Worm (Caenorhabditis elegans) whole organism, late embryonic: ENCODE data around the gene F15G9.5.

Experiments
- C08G9.2 ChIP-seq: sonication (generic microtip); optimal IDR thresholded peaks from 2 replicates; lab custom pipeline; 2016; ENCODE audit warnings: mild to moderate bottlenecking, missing genetic modification characterization, moderate library complexity, missing compliant biosample characterization
- T23F11.4 ChIP-seq: fragments of 200-800 bp; sonication (Bioruptor generic); optimal IDR thresholded peaks from 2 replicates; lab custom pipeline; 2018; ENCODE audit warnings: mild to moderate bottlenecking, missing genetic modification characterization, missing compliant biosample characterization
- ahr-1 ChIP-seq: sonication (generic microtip); optimal IDR thresholded peaks from 2 replicates; lab custom pipeline; 2016; ENCODE audit warnings: missing genetic modification characterization, missing compliant biosample characterization
- ceh-14 ChIP-seq: sonication (generic microtip); optimal IDR thresholded peaks from 2 replicates; lab custom pipeline; 2016; ENCODE audit warnings: missing genotype, missing genetic modification characterization, missing compliant biosample characterization
- ceh-18 ChIP-seq: sonication (generic microtip); optimal IDR thresholded peaks from 2 replicates; lab custom pipeline; 2016; ENCODE audit warnings: missing genetic modification characterization, missing compliant biosample characterization
- ceh-19 ChIP-seq: fragments of 200-800 bp; sonication (Bioruptor generic); optimal IDR thresholded peaks from 2 replicates; lab custom pipeline; 2018; ENCODE audit warnings: mild to moderate bottlenecking, missing genetic modification characterization, missing compliant biosample characterization
- ceh-22 ChIP-seq: sonication (generic microtip); optimal IDR thresholded peaks from 2 replicates; lab custom pipeline; 2017; ENCODE audit warnings: missing biosample characterization, missing genetic modification characterization
- ceh-30 ChIP-seq: fragments of 150-350 bp; optimal IDR thresholded peaks from 2 replicates; lab custom pipeline; 2014; ENCODE audit warnings: missing biosample characterization, missing genetic modification characterization
- ceh-31 ChIP-seq: sonication (generic microtip); optimal IDR thresholded peaks from 2 replicates; lab custom pipeline; 2016; ENCODE audit warnings: missing genetic modification characterization, missing compliant biosample characterization
- ceh-45 ChIP-seq: fragments of 200-800 bp; sonication (Bioruptor generic); IDR thresholded peaks from 2 replicates; pipeline ENCODE4 v1.3.6; 2022; ENCODE audit warnings: missing genetic modification reagents, missing genetic modification characterization, missing compliant biosample characterization
- ceh-6 ChIP-seq: fragments of 200-800 bp; sonication (Bioruptor generic); optimal IDR thresholded peaks from 2 replicates; lab custom pipeline; 2018; ENCODE audit warnings: mild to moderate bottlenecking, missing genetic modification characterization, missing compliant biosample characterization
- che-1 ChIP-seq: sonication (generic microtip); optimal IDR thresholded peaks from 2 replicates; lab custom pipeline; 2016; ENCODE audit warnings: mild to moderate bottlenecking, missing genetic modification characterization, missing compliant biosample characterization
- dmd-4 ChIP-seq: sonication (generic microtip); optimal IDR thresholded peaks from 2 replicates; lab custom pipeline; 2016; ENCODE audit warnings: borderline replicate concordance, missing genetic modification characterization, missing compliant biosample characterization
- dve-1 ChIP-seq: sonication (generic microtip); optimal IDR thresholded peaks from 2 replicates; lab custom pipeline; 2017; ENCODE audit warnings: antibody characterized with exemption, mild to moderate bottlenecking, missing genetic modification characterization, missing compliant biosample characterization
- elt-2 ChIP-seq: sonication (generic microtip); optimal IDR thresholded peaks from 2 replicates; lab custom pipeline; 2016; ENCODE audit warnings: missing genetic modification reagents, missing genetic modification characterization, missing compliant biosample characterization
- ets-4 ChIP-seq: sonication (generic microtip); optimal IDR thresholded peaks from 2 replicates; lab custom pipeline; 2016; ENCODE audit warnings: missing genetic modification characterization, missing compliant biosample characterization
- fax-1 ChIP-seq: sonication (generic microtip); optimal IDR thresholded peaks from 2 replicates; lab custom pipeline; 2016; ENCODE audit warnings: missing genotype, missing genetic modification characterization, missing compliant biosample characterization
- fkh-10 ChIP-seq: fragments of 150-350 bp; optimal IDR thresholded peaks from 2 replicates; lab custom pipeline; 2014; ENCODE audit warnings: missing biosample characterization, missing genetic modification reagents, missing genetic modification characterization
- fkh-6 ChIP-seq: sonication (generic microtip); optimal IDR thresholded peaks from 2 replicates; lab custom pipeline; 2016; ENCODE audit warnings: missing genetic modification characterization, missing compliant biosample characterization
- gmeb-2 ChIP-seq: sonication (generic microtip); optimal IDR thresholded peaks from 2 replicates; lab custom pipeline; 2016; ENCODE audit warnings: missing genetic modification characterization, inconsistent platforms, missing compliant biosample characterization
- hlh-8 ChIP-seq: sonication (generic microtip); optimal IDR thresholded peaks from 2 replicates; lab custom pipeline; 2016; ENCODE audit warnings: missing genotype, missing genetic modification characterization, missing compliant biosample characterization
- madf-2 ChIP-seq: sonication (generic microtip); optimal IDR thresholded peaks from 2 replicates; lab custom pipeline; 2017; ENCODE audit warnings: missing genetic modification characterization, missing compliant biosample characterization
- odd-2 ChIP-seq: sonication (generic microtip); optimal IDR thresholded peaks from 2 replicates; lab custom pipeline; 2017; ENCODE audit warnings: antibody characterized with exemption, mild to moderate bottlenecking, missing genetic modification characterization, missing compliant biosample characterization
- pag-3 ChIP-seq: sonication (generic microtip); optimal IDR thresholded peaks from 2 replicates; lab custom pipeline; 2016; ENCODE audit warnings: missing compliant biosample characterization, missing genetic modification characterization, borderline replicate concordance
- pha-4 ChIP-seq: fragments of 150-350 bp; optimal IDR thresholded peaks from 2 replicates; lab custom pipeline; 2018; ENCODE audit warnings: missing biosample characterization, missing genetic modification reagents, missing genetic modification characterization
- ref-2 ChIP-seq: sonication (generic microtip); optimal IDR thresholded peaks from 2 replicates; lab custom pipeline; 2016; ENCODE audit warnings: missing genetic modification characterization, missing compliant biosample characterization
- sdc-2 ChIP-seq: sonication (generic microtip); optimal IDR thresholded peaks from 2 replicates; lab custom pipeline; 2016; ENCODE audit warnings: missing genotype, missing genetic modification characterization, missing compliant biosample characterization
- sox-2 ChIP-seq: fragments of 200-800 bp; sonication (Bioruptor generic); IDR thresholded peaks from 2 replicates; pipeline ENCODE4 v1.3.6; 2022; ENCODE audit warnings: missing genetic modification reagents, missing genetic modification characterization, missing compliant biosample characterization
- tbx-2 ChIP-seq: sonication (generic microtip); optimal IDR thresholded peaks from 2 replicates; lab custom pipeline; 2016; ENCODE audit warnings: missing genetic modification characterization, missing compliant biosample characterization
- tbx-7 ChIP-seq: sonication (generic microtip); optimal IDR thresholded peaks from 2 replicates; lab custom pipeline; 2016; ENCODE audit warnings: missing genotype, missing genetic modification characterization, missing compliant biosample characterization
- ttx-3 ChIP-seq: sonication (generic microtip); optimal IDR thresholded peaks from 2 replicates; lab custom pipeline; 2016; ENCODE audit warnings: missing genetic modification reagents, missing genetic modification characterization, missing compliant biosample characterization
- unc-42 ChIP-seq: sonication (generic microtip); optimal IDR thresholded peaks from 2 replicates; lab custom pipeline; 2016; ENCODE audit warnings: missing genotype, missing genetic modification characterization, missing compliant biosample characterization
- unc-55 ChIP-seq: sonication (generic microtip); optimal IDR thresholded peaks from 2 replicates; lab custom pipeline; 2017; ENCODE audit warnings: missing biosample characterization, missing genetic modification reagents, missing genetic modification characterization
- unc-86 ChIP-seq: sonication (generic microtip); optimal IDR thresholded peaks from 2 replicates; lab custom pipeline; 2016; ENCODE audit warnings: missing genetic modification characterization, missing compliant biosample characterization
- zip-5 ChIP-seq: sonication (generic microtip); optimal IDR thresholded peaks from 2 replicates; lab custom pipeline; 2016; ENCODE audit warnings: missing genetic modification characterization, missing compliant biosample characterization

F15G9.5 gene

ce11 chrX:9705257-9706035 is 32.2 kb downstream of the F15G9.5 start:
- no peak for TF ChIP-seq ceh-6 (GFP tag; lab: Kevin White, UChicago)
- TF ChIP-seq elt-2 (tag; lab: Kevin White, UChicago), result peak; percentile 35
- TF ChIP-seq unc-42 (tag; lab: Kevin White, UChicago), result peak; percentile 53

ce11 chrX:9702790-9703189 is 34.9 kb downstream of the F15G9.5 start:
- TF ChIP-seq unc-42 (tag; lab: Kevin White, UChicago), result peak; percentile 12
- TF ChIP-seq gmeb-2, result no peak

ce11 chrX:9698359-9698758 is 39.3 kb downstream of the F15G9.5 start, which contains the start of gene dyf-7:
dyf-7 (plus strand) TSS chrX:9698659.
- TF ChIP-seq pag-3 (tag; lab: Kevin White, UChicago), result no peak
- TF ChIP-seq dve-1 (tag; lab: Kevin White, UChicago), result no peak
- TF ChIP-seq elt-2 (tag; lab: Kevin White, UChicago), result no peak
- TF ChIP-seq tbx-2, result no peak
- TF ChIP-seq fax-1 (tag; lab: Kevin White, UChicago), result no peak
- TF ChIP-seq ahr-1 (tag; lab: Kevin White, UChicago), result no peak
- no peak for TF ChIP-seq zip-5 (tag; lab: Kevin White, UChicago)
- no peak for TF ChIP-seq ttx-3 (tag; lab: Kevin White, UChicago)
- no peak for TF ChIP-seq sdc-2 (tag; lab: Kevin White, UChicago)
- no peak for TF ChIP-seq fkh-10
- no peak for TF ChIP-seq odd-2 (tag; lab: Kevin White, UChicago)
- TF ChIP-seq ets-4, result no peak
- no peak for TF ChIP-seq ceh-45 (GFP tag; lab: Robert Waterston, UW)
- TF ChIP-seq ceh-31 (tag; lab: Kevin White, UChicago), result no peak
- no peak for TF ChIP-seq ceh-14 (tag; lab: Kevin White, UChicago)
- no peak for TF ChIP-seq fkh-6 (tag; lab: Kevin White, UChicago)
- no peak for TF ChIP-seq ceh-22 (tag; lab: Kevin White, UChicago)
- no peak for TF ChIP-seq ceh-18 (tag; lab: Kevin White, UChicago)
- TF ChIP-seq unc-42 (tag; lab: Kevin White, UChicago), result no peak
- TF ChIP-seq sox-2, result no peak
- TF ChIP-seq, all 69 proteins: peak for 0

ce11 chrX:9697655-9698054 is 40.0 kb downstream of the F15G9.5 start:
- TF ChIP-seq hlh-8 (tag; lab: Kevin White, UChicago), result no peak
- TF ChIP-seq, all 69 proteins: peak for 0

- TF ChIP-seq che-1 (tag; lab: Kevin White, UChicago), result no peak
- TF ChIP-seq fkh-10, result no peak
- no peak for TF ChIP-seq C08G9.2 (tag; lab: Kevin White, UChicago)
- TF ChIP-seq pha-4 (tag; lab: Kevin White, UChicago), result no peak
- TF ChIP-seq ref-2, result no peak
- TF ChIP-seq madf-2 (tag; lab: Kevin White, UChicago), result no peak
- TF ChIP-seq dmd-4 (tag; lab: Kevin White, UChicago), result no peak
- TF ChIP-seq unc-86 (tag; lab: Kevin White, UChicago), result no peak
- TF ChIP-seq fax-1 (tag; lab: Kevin White, UChicago), result no peak
Measured at ce11 chrX:9690445-9690844, 47.2 kb downstream of the F15G9.5 start, which contains the start of gene npr-18. npr-18 (plus strand) TSS chrX:9690745.

- TF ChIP-seq ceh-30 (tag; lab: Kevin White, UChicago), result no peak
- no peak for TF ChIP-seq T23F11.4 (GFP tag; lab: Kevin White, UChicago)
- TF ChIP-seq ceh-19 (GFP tag; lab: Kevin White, UChicago), result no peak
- no peak for TF ChIP-seq unc-55 (GFP tag; lab: Kevin White, UChicago)
- peak; percentile 44 for TF ChIP-seq elt-2 (tag; lab: Kevin White, UChicago)
- no peak for TF ChIP-seq tbx-7 (tag; lab: Kevin White, UChicago)
Measured at ce11 chrX:9687264-9687663, 50.4 kb downstream of the F15G9.5 start.
